Worm (Caenorhabditis elegans): Measurements from ENCODE around the gene C26E1.2.

The C26E1.2 gene

ce11 chrV:13313045-13313623 is 8.2 kb downstream of the C26E1.2 start, which contains the start of gene C50B6.3 (continued):
- no peak for TF ChIP-seq die-1 (tag; optimal IDR thresholded peaks at IDR 0.05)
- no peak for TF ChIP-seq snpc-1.3 (tag; optimal IDR thresholded peaks at IDR 0.05; ENCODE audit: insufficient read depth)
- no peak for TF ChIP-seq egl-18 (GFP tag; IDR thresholded peaks at IDR 0.05)
- peak; percentile 70 for TF ChIP-seq unc-130 (GFP tag; optimal IDR thresholded peaks at IDR 0.05)
- no peak for TF ChIP-seq unc-62 (GFP tag; optimal IDR thresholded peaks at IDR 0.05)
- no peak for TF ChIP-seq attf-6 (GFP tag; IDR thresholded peaks at IDR 0.05)
- TF ChIP-seq nfya-1 (tag; optimal IDR thresholded peaks at IDR 0.05; ENCODE audit: borderline replicate concordance, insufficient read depth), result no peak
- TF ChIP-seq akir-1 (GFP tag; optimal IDR thresholded peaks at IDR 0.05), result peak; percentile 63
- no peak for TF ChIP-seq tlf-1 (GFP tag; optimal IDR thresholded peaks at IDR 0.05)
- 0 out of 2 replicates have a peak, but pooled peaks have one; percentile 35 for TF ChIP-seq ztf-28 (GFP tag; IDR thresholded peaks at IDR 0.05)
- TF ChIP-seq atf-7 (tag; optimal IDR thresholded peaks at IDR 0.05), result no peak
- no peak for TF ChIP-seq F55B11.4 (tag; optimal IDR thresholded peaks at IDR 0.05; ENCODE audit: borderline replicate concordance, insufficient read depth)
- peak; percentile 99 for TF ChIP-seq attf-3 (GFP tag; conservative IDR thresholded peaks at IDR 0.05)
- peak; percentile 60; the same call in 1 of the 2 replicates for TF ChIP-seq dox-1 (GFP tag; IDR thresholded peaks at IDR 0.05)
- no peak for TF ChIP-seq nhr-27 (tag; optimal IDR thresholded peaks at IDR 0.05)
- no peak for TF ChIP-seq egrh-3 (GFP tag; IDR thresholded peaks at IDR 0.05)
- TF ChIP-seq snpc-4 (GFP tag; optimal IDR thresholded peaks at IDR 0.05), result no peak
- peak in 2 of 4 experiments; percentile 31 to 45 for TF ChIP-seq snpc-4 (tag; optimal IDR thresholded peaks at IDR 0.05)
- no peak for TF ChIP-seq B0035.1 (tag; optimal IDR thresholded peaks at IDR 0.05)
- TF ChIP-seq Y79H2A.3 (GFP tag; conservative IDR thresholded peaks at IDR 0.05), result no peak
- TF ChIP-seq hmg-1.2 (GFP tag; IDR thresholded peaks at IDR 0.05), result 0 out of 2 replicates have a peak, but pooled peaks have one; percentile 35
- no peak for TF ChIP-seq him-1 (tag; optimal IDR thresholded peaks at IDR 0.05)
- TF ChIP-seq B0261.1 (tag; optimal IDR thresholded peaks at IDR 0.05), result no peak

DNA sequence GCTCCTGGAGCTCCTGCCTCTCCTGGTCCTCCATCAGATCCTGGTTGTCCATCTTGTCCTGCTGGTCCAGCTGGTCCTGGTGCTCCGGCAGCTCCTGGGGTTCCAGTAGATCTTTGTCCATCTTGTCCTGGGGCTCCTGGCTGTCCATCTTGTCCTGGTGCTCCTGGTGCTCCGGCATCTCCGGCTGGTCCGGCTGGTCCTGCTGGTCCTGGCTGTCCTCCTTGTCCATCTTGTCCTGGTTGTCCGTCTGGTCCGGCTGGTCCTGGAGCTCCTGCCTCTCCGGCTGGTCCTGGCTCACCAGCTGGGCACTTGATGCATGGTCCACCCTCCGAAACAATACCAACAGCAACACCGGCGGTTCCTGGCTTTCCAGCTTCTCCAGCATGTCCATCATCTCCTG is 12.3 kb downstream of the C26E1.2 start:
- 0 out of 2 replicates have a peak, but pooled peaks have one; percentile 38 for TF ChIP-seq dox-1 (GFP tag; IDR thresholded peaks at IDR 0.05)
- 0 out of 2 replicates have a peak, but pooled peaks have one; percentile 38 for TF ChIP-seq ztf-25 (GFP tag; IDR thresholded peaks at IDR 0.05)
- TF ChIP-seq egrh-3 (GFP tag; IDR thresholded peaks at IDR 0.05), result peak; percentile 93
- 0 out of 2 replicates have a peak, but pooled peaks have one; percentile 83 for TF ChIP-seq F37B4.10 (GFP tag; IDR thresholded peaks at IDR 0.05)

DNA sequence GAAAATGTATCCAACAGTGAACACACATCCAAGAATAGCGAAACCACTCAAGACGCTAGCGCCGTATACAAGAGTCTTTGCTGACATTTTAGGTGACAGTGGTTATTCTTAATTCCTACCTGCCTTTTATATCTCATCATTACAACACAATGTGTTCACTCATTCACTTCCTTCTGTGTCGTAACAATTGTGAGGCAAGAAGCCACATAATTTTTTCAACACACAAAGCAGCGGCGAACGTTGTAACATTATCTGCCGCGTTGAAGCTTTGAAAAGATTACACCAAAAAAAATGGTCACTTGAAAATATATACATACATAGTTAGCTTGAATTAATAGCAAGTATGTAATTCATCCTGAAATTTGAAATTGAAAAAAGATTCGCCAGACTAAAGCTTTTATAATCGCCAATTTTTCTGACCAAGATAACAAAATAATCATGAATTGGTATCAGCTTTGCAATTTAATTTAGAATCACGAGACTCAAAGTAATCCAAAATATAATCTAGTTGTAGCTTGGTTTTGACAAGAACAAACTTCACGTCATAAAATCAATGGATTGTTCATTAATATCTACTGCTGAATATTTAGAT is 13.1 kb downstream of the C26E1.2 start, which contains the start of the genes col-161 and srh-18:
Gene col-161, minus strand, starts transcription at position 101 of the 592 bp plus-strand sequence.
Gene srh-18, plus strand, starts transcription at position 542 of the 592 bp plus-strand sequence.
- TF ChIP-seq egrh-3 (GFP tag; IDR thresholded peaks at IDR 0.05) (no peak), ztf-26 (tag; optimal IDR thresholded peaks at IDR 0.05) (no peak), egl-44 (GFP tag; IDR thresholded peaks at IDR 0.05) (no peak), ztf-22 (GFP tag; optimal IDR thresholded peaks at IDR 0.05) (no peak), pbrm-1 (GFP tag; IDR thresholded peaks at IDR 0.05) (no peak), chd-7 (tag; optimal IDR thresholded peaks at IDR 0.05) (no peak), F39B2.1 (GFP tag; IDR thresholded peaks at IDR 0.05) (no peak), lir-1 (GFP tag; conservative IDR thresholded peaks at IDR 0.05) (no peak), F57A8.1 (GFP tag; optimal IDR thresholded peaks at IDR 0.05) (no peak), Y95B8A.8 (GFP tag; IDR thresholded peaks at IDR 0.05) (no peak), egl-18 (GFP tag; IDR thresholded peaks at IDR 0.05) (no peak), ekl-4 (GFP tag; IDR thresholded peaks at IDR 0.05) (no peak), attf-5 (GFP tag; optimal IDR thresholded peaks at IDR 0.05) (no peak), lag-1 (GFP tag; IDR thresholded peaks at IDR 0.05) (no peak), cebp-2 (GFP tag; IDR thresholded peaks at IDR 0.05) (no peak), lin-40 (tag; optimal IDR thresholded peaks at IDR 0.05) (no peak), hlh-26 (GFP tag; conservative IDR thresholded peaks at IDR 0.05) (no peak), repo-1 (tag; optimal IDR thresholded peaks at IDR 0.05) (no peak)
